Fruit fly (Drosophila melanogaster) whole organism, embryonic: ENCODE measurements around the gene Caper.

Source experiments
- Bdp1 ChIP-seq: fragments of 200-800 bp; sonication (Bioruptor generic); optimal IDR thresholded peaks from 3 replicates; lab custom pipeline; 2016; ENCODE audit warnings: missing biosample characterization, missing genetic modification characterization
- CG11247 ChIP-seq: fragments of 200-800 bp; sonication (Bioruptor generic); IDR thresholded peaks from 2 replicates; pipeline ENCODE4 v1.3.6; 2022; ENCODE audit warnings: missing biosample characterization, missing genetic modification characterization
- CG11456 ChIP-seq: fragments of 200-800 bp; sonication (Bioruptor generic); IDR thresholded peaks from 3 replicates; pipeline ENCODE4 v1.3.6; 2022; ENCODE audit warnings: missing biosample characterization, missing genetic modification characterization
- CG12942 ChIP-seq: fragments of 200-800 bp; sonication (Bioruptor generic); optimal IDR thresholded peaks from 3 replicates; lab custom pipeline; 2016; ENCODE audit warnings: missing biosample characterization, missing genetic modification characterization
- CG13894 ChIP-seq: fragments of 200-800 bp; sonication (Bioruptor generic); optimal IDR thresholded peaks from 3 replicates; lab custom pipeline; 2018; ENCODE audit warnings: missing biosample characterization, mild to moderate bottlenecking, missing genetic modification characterization, moderate library complexity
- CG14667 ChIP-seq: fragments of 200-800 bp; sonication (Bioruptor generic); IDR thresholded peaks from 2 replicates; pipeline ENCODE4 v1.3.6; 2022; ENCODE audit warnings: missing biosample characterization, missing genetic modification characterization
- CG1602 ChIP-seq: fragments of 200-800 bp; sonication (Bioruptor generic); optimal IDR thresholded peaks from 3 replicates; lab custom pipeline; 2016; ENCODE audit warnings: missing biosample characterization, missing genetic modification characterization
- CG17186 ChIP-seq: fragments of 200-800 bp; sonication (Bioruptor generic); optimal IDR thresholded peaks from 3 replicates; lab custom pipeline; 2017; ENCODE audit warnings: missing biosample characterization, missing genetic modification reagents, missing genetic modification characterization
- CG18262 ChIP-seq: fragments of 200-800 bp; optimal IDR thresholded peaks from 3 replicates; lab custom pipeline; 2019; ENCODE audit warnings: missing biosample characterization, mild to moderate bottlenecking, missing genetic modification characterization, moderate library complexity
- CG30020 ChIP-seq: fragments of 200-800 bp; optimal IDR thresholded peaks from 2 replicates; lab custom pipeline; 2019; ENCODE audit warnings: missing biosample characterization, mild to moderate bottlenecking, missing genetic modification characterization, moderate library complexity
- CG32767 ChIP-seq: fragments of 200-800 bp; sonication (Bioruptor generic); IDR thresholded peaks from 2 replicates; pipeline ENCODE4 v1.3.6; 2022; ENCODE audit warnings: missing biosample characterization, missing genetic modification characterization
- CG4360 ChIP-seq: fragments of 200-800 bp; sonication (Bioruptor generic); IDR thresholded peaks from 2 replicates; pipeline ENCODE4 v1.3.6; 2022; ENCODE audit warnings: missing biosample characterization, missing genetic modification characterization
- CG6854 ChIP-seq: fragments of 200-800 bp; sonication (Bioruptor generic); optimal IDR thresholded peaks from 3 replicates; lab custom pipeline; 2017; ENCODE audit warnings: missing biosample characterization, mild to moderate bottlenecking, missing genetic modification characterization
- CG7271 ChIP-seq: fragments of 200-800 bp; sonication (Bioruptor generic); optimal IDR thresholded peaks from 2 replicates; lab custom pipeline; 2018; ENCODE audit warnings: missing biosample characterization, mild to moderate bottlenecking, missing genetic modification characterization, moderate library complexity
- CG8281 ChIP-seq: fragments of 200-800 bp; sonication (Bioruptor generic); optimal IDR thresholded peaks from 2 replicates; lab custom pipeline; 2018; ENCODE audit warnings: missing biosample characterization, mild to moderate bottlenecking, missing genetic modification characterization, moderate library complexity
- CG8478 ChIP-seq: fragments of >200 bp; optimal IDR thresholded peaks from 2 replicates; lab custom pipeline; 2018
- CG9932 ChIP-seq: fragments of 200-800 bp; sonication (Bioruptor generic); IDR thresholded peaks from 2 replicates; pipeline ENCODE4 v1.3.6; 2022; ENCODE audit warnings: missing biosample characterization, missing genetic modification characterization
- CoRest ChIP-seq: fragments of 200-800 bp; sonication (Bioruptor generic); optimal IDR thresholded peaks from 3 replicates; lab custom pipeline; 2018; ENCODE audit warnings: missing biosample characterization, mild to moderate bottlenecking, missing genetic modification characterization, moderate library complexity
- Doc3 ChIP-seq: fragments of 200-800 bp; sonication (Bioruptor generic); IDR thresholded peaks from 3 replicates; pipeline ENCODE4 v1.3.6; 2022; ENCODE audit warnings: missing biosample characterization, missing genetic modification characterization; ENCODE audit not compliant: partially characterized antibody
- Gug ChIP-seq: fragments of 200-800 bp; sonication (Bioruptor generic); IDR thresholded peaks from 4 replicates; pipeline ENCODE4 v1.3.6; 2022; ENCODE audit warnings: missing biosample characterization, missing genetic modification characterization
- HLH3B ChIP-seq: fragments of 200-800 bp; sonication (Bioruptor generic); IDR thresholded peaks from 2 replicates; pipeline ENCODE4 v1.3.6; 2022; ENCODE audit warnings: missing biosample characterization, missing genetic modification characterization
- HLHmδ ChIP-seq: fragments of 200-800 bp; sonication (Bioruptor generic); optimal IDR thresholded peaks from 2 replicates; lab custom pipeline; 2018; ENCODE audit warnings: missing biosample characterization, mild to moderate bottlenecking, missing genetic modification characterization, moderate library complexity
- HmgD ChIP-seq: fragments of 200-800 bp; sonication (Bioruptor generic); optimal IDR thresholded peaks from 3 replicates; lab custom pipeline; 2016; ENCODE audit warnings: missing biosample characterization, missing genetic modification characterization
- Hr51 ChIP-seq, 2 experiments: fragments of 200-800 bp; sonication (Bioruptor generic); optimal IDR thresholded peaks; 2 replicates in 1 of 2; 3 replicates in 1 of 2; lab custom pipeline; 2016 to 2018; ENCODE audit warnings: missing biosample characterization in 2 of 2, missing genetic modification characterization in 2 of 2, mild to moderate bottlenecking in 1 of 2, moderate library complexity in 1 of 2
- NC2β ChIP-seq: fragments of 200-800 bp; sonication (Bioruptor generic); optimal IDR thresholded peaks from 2 replicates; lab custom pipeline; 2016; ENCODE audit warnings: missing biosample characterization, missing genetic modification characterization
- Ptx1 ChIP-seq: fragments of 200-800 bp; sonication (Bioruptor generic); IDR thresholded peaks from 2 replicates; pipeline ENCODE4 v1.3.6; 2022; ENCODE audit warnings: missing biosample characterization, missing genetic modification characterization
- Taf1 ChIP-seq: fragments of 200-800 bp; sonication (Bioruptor generic); IDR thresholded peaks from 2 replicates; pipeline ENCODE4 v1.3.6; 2022; ENCODE audit warnings: missing biosample characterization, missing genetic modification characterization
- Vsx1 ChIP-seq: fragments of 200-800 bp; sonication (Bioruptor generic); optimal IDR thresholded peaks from 2 replicates; lab custom pipeline; 2017; ENCODE audit warnings: missing biosample characterization, mild to moderate bottlenecking, missing genetic modification characterization, missing genetic modification reagents
- aop ChIP-seq: fragments of 200-800 bp; sonication (Bioruptor generic); IDR thresholded peaks from 2 replicates; pipeline ENCODE4 v1.3.6; 2022; ENCODE audit warnings: missing biosample characterization, missing genetic modification characterization
- bowl ChIP-seq: fragments of 200-800 bp; sonication (Bioruptor generic); IDR thresholded peaks from 2 replicates; pipeline ENCODE4 v1.3.6; 2022; ENCODE audit warnings: missing biosample characterization, missing genetic modification characterization
- dati ChIP-seq: fragments of 200-800 bp; sonication (Bioruptor generic); IDR thresholded peaks from 2 replicates; pipeline ENCODE4 v1.3.6; 2022; ENCODE audit warnings: missing biosample characterization, missing genetic modification characterization
- dm ChIP-seq: fragments of 200-800 bp; sonication (Bioruptor generic); optimal IDR thresholded peaks from 3 replicates; lab custom pipeline; 2016; ENCODE audit warnings: missing biosample characterization, missing genetic modification characterization
- dmrt11E ChIP-seq: fragments of 200-800 bp; sonication (Bioruptor generic); optimal IDR thresholded peaks from 3 replicates; lab custom pipeline; 2018; ENCODE audit warnings: missing biosample characterization, mild to moderate bottlenecking, missing genetic modification characterization, moderate library complexity
- dysf ChIP-seq: fragments of 200-800 bp; sonication (Bioruptor generic); IDR thresholded peaks from 3 replicates; pipeline ENCODE4 v1.3.6; 2022; ENCODE audit warnings: missing biosample characterization, missing genetic modification characterization
- ewg ChIP-seq: fragments of 200-800 bp; sonication (Bioruptor generic); optimal IDR thresholded peaks from 3 replicates; lab custom pipeline; 2017; ENCODE audit warnings: mild to moderate bottlenecking, missing biosample characterization, missing genetic modification reagents, missing genetic modification characterization
- ftz-f1 ChIP-seq: fragments of 200-800 bp; sonication (Bioruptor generic); optimal IDR thresholded peaks from 2 replicates; lab custom pipeline; 2016; ENCODE audit warnings: missing biosample characterization, missing genetic modification characterization
- gcm ChIP-seq: fragments of 200-800 bp; sonication (Bioruptor generic); optimal IDR thresholded peaks from 2 replicates; lab custom pipeline; 2019; ENCODE audit warnings: missing biosample characterization, mild to moderate bottlenecking, missing genetic modification characterization, moderate library complexity
- ham ChIP-seq: fragments of 200-800 bp; sonication (Bioruptor generic); IDR thresholded peaks from 2 replicates; pipeline ENCODE4 v1.3.6; 2022; ENCODE audit warnings: missing biosample characterization, missing genetic modification characterization
- jigr1 ChIP-seq: fragments of 200-800 bp; sonication (Bioruptor generic); IDR thresholded peaks from 3 replicates; pipeline ENCODE4 v1.3.6; 2022; ENCODE audit warnings: missing biosample characterization, missing genetic modification characterization
- kni ChIP-seq: fragments of 200-800 bp; sonication (Bioruptor generic); optimal IDR thresholded peaks from 3 replicates; lab custom pipeline; 2017; ENCODE audit warnings: mild to moderate bottlenecking, missing biosample characterization, missing genetic modification reagents, missing genetic modification characterization
- luna ChIP-seq: fragments of 200-800 bp; sonication (Bioruptor generic); optimal IDR thresholded peaks from 2 replicates; lab custom pipeline; 2016; ENCODE audit warnings: missing biosample characterization, missing genetic modification characterization
- mld ChIP-seq: fragments of 200-800 bp; sonication (Bioruptor generic); IDR thresholded peaks from 3 replicates; pipeline ENCODE4 v1.3.6; 2022; ENCODE audit warnings: missing biosample characterization, missing genetic modification characterization; ENCODE audit not compliant: partially characterized antibody
- nmo ChIP-seq: fragments of 200-800 bp; sonication (Bioruptor generic); optimal IDR thresholded peaks from 2 replicates; lab custom pipeline; 2018; ENCODE audit warnings: missing biosample characterization, mild to moderate bottlenecking, missing genetic modification characterization, moderate library complexity
- prd ChIP-seq, 3 experiments: fragments of >200 bp in 2 of 3; fragments of 200-800 bp in 1 of 3; sonication (Bioruptor generic) in 1 of 3; optimal IDR thresholded peaks in 2 of 3; IDR thresholded peaks in 1 of 3; 2 replicates in 2 of 3; 3 replicates in 1 of 3; pipeline versions ENCODE4 v1.3.6 to Lab custom; 2017 to 2022; ENCODE audit warnings: missing biosample characterization in 1 of 3, missing genetic modification characterization in 1 of 3
- repo ChIP-seq: fragments of 200-800 bp; sonication (Bioruptor generic); optimal IDR thresholded peaks from 2 replicates; lab custom pipeline; 2016; ENCODE audit warnings: missing biosample characterization, missing genetic modification characterization
- salm ChIP-seq: fragments of 200-800 bp; sonication (Bioruptor generic); optimal IDR thresholded peaks from 2 replicates; lab custom pipeline; 2018; ENCODE audit warnings: missing biosample characterization, mild to moderate bottlenecking, missing genetic modification characterization
- sd ChIP-seq: fragments of 200-800 bp; sonication (Bioruptor generic); optimal IDR thresholded peaks from 3 replicates; lab custom pipeline; 2018; ENCODE audit warnings: missing biosample characterization, mild to moderate bottlenecking, missing genetic modification characterization, moderate library complexity
- sens ChIP-seq: fragments of 200-800 bp; sonication (Bioruptor generic); peaks from one replicate; lab custom pipeline; 2016; ENCODE audit warnings: missing biosample characterization, missing genetic modification characterization
- twi ChIP-seq: fragments of 200-800 bp; optimal IDR thresholded peaks from 2 replicates; lab custom pipeline; 2019; ENCODE audit warnings: missing biosample characterization, mild to moderate bottlenecking, missing genetic modification characterization, moderate library complexity
- zfh1 ChIP-seq: fragments of 200-800 bp; sonication (Bioruptor generic); IDR thresholded peaks from 3 replicates; pipeline ENCODE4 v1.3.6; 2022; ENCODE audit warnings: missing biosample characterization, missing genetic modification characterization

The Caper gene

dm6 chr2L:7049009-7049647, 16.6 kb downstream of the Caper start (continued):
- no peak for TF ChIP-seq CG30020 (tag; lab: Kevin White, UChicago)
- TF ChIP-seq CG13894 (tag; lab: Kevin White, UChicago) = no peak
- no peak for TF ChIP-seq CoRest (tag; lab: Kevin White, UChicago)
- TF ChIP-seq CG12942 = no peak
- no peak for TF ChIP-seq nmo (GFP tag; lab: Kevin White, UChicago)
- no peak for TF ChIP-seq Taf1 (GFP tag; lab: Robert Waterston, UW)
- no peak for TF ChIP-seq salm (tag; lab: Kevin White, UChicago)
- TF ChIP-seq zfh1 (GFP tag; lab: Robert Waterston, UW) = no peak
- TF ChIP-seq HLH3B (GFP tag; lab: Robert Waterston, UW) = peak; percentile 52; the same call in 1 of the 2 replicates
- TF ChIP-seq twi (tag; lab: Kevin White, UChicago) = no peak
- peak; percentile 4; the same call in 1 of the 4 replicates for TF ChIP-seq Gug (GFP tag; lab: Robert Waterston, UW)
- TF ChIP-seq CG7271 = no peak
- 0 out of 2 replicates have a peak, but pooled peaks have one; percentile 5 for TF ChIP-seq CG4360
- TF ChIP-seq CG6854 = peak; percentile 49
- TF ChIP-seq CG11247 (GFP tag; lab: Robert Waterston, UW) = no peak
- no peak for TF ChIP-seq bowl (GFP tag; lab: Robert Waterston, UW)
- TF ChIP-seq ftz-f1 (GFP tag; lab: Kevin White, UChicago) = no peak
- no peak for TF ChIP-seq CG18262
- TF ChIP-seq dm (GFP tag; lab: Kevin White, UChicago) = no peak
- TF ChIP-seq dati = no peak
- peak; percentile 11 for TF ChIP-seq kni (GFP tag; lab: Kevin White, UChicago)
- 0 out of 3 replicates have a peak, but pooled peaks have one; percentile 53 for TF ChIP-seq CG11456
- peak; percentile 9 to 14 for TF ChIP-seq Hr51 (GFP tag; optimal IDR thresholded peaks at IDR 0.05; lab: Kevin White, UChicago)
- TF ChIP-seq CG8478 = no peak
- no peak for TF ChIP-seq Vsx1
- TF ChIP-seq ham (GFP tag; lab: Robert Waterston, UW) = no peak
- TF ChIP-seq luna (GFP tag; lab: Kevin White, UChicago) = no peak
- TF ChIP-seq CG14667 (GFP tag; lab: Robert Waterston, UW) = no peak
- TF ChIP-seq gcm (GFP tag; lab: Kevin White, UChicago) = no peak
- TF ChIP-seq HmgD (GFP tag; lab: Kevin White, UChicago) = peak; percentile 53
- peak; percentile 40; the same call in 1 of the 2 replicates for TF ChIP-seq Ptx1 (GFP tag; lab: Robert Waterston, UW)
- peak; percentile 53 for TF ChIP-seq CG9932
- TF ChIP-seq NC2β (GFP tag; lab: Kevin White, UChicago) = no peak
- peak; percentile 71 for TF ChIP-seq sd (tag; lab: Kevin White, UChicago)
- TF ChIP-seq HLHmδ (GFP tag; lab: Kevin White, UChicago) = peak; percentile 92
- 0 out of 2 replicates have a peak, but pooled peaks have one; percentile 20 for TF ChIP-seq aop (GFP tag; lab: Robert Waterston, UW)
- TF ChIP-seq dysf (GFP tag; lab: Robert Waterston, UW) = no peak; the same call in 2 of the 3 replicates
- TF ChIP-seq Bdp1 (GFP tag; lab: Kevin White, UChicago) = no peak
- peak; percentile 80 for TF ChIP-seq sens (GFP tag; lab: Kevin White, UChicago)
- no peak for TF ChIP-seq CG1602
- TF ChIP-seq mld = peak; percentile 100
- TF ChIP-seq prd (optimal IDR thresholded peaks at IDR 0.05; lab: Kevin White, UChicago) = no peak
- 0 out of 3 replicates have a peak, but pooled peaks have one; percentile 24 for TF ChIP-seq prd (GFP tag; IDR thresholded peaks at IDR 0.05; lab: Robert Waterston, UW)
- TF ChIP-seq CG32767 = 0 out of 2 replicates have a peak, but pooled peaks have one; percentile 31
- TF ChIP-seq Doc3 (GFP tag; lab: Robert Waterston, UW) = peak; percentile 80
- TF ChIP-seq dmrt11E = peak; percentile 15
- TF ChIP-seq jigr1 (GFP tag; lab: Robert Waterston, UW) = no peak
- TF ChIP-seq ewg = no peak
- TF ChIP-seq CG8281 (tag; lab: Kevin White, UChicago) = no peak
- no peak for TF ChIP-seq repo (GFP tag; lab: Kevin White, UChicago)
- TF ChIP-seq CG17186 (GFP tag; lab: Kevin White, UChicago) = no peak
